Worm (Caenorhabditis elegans) whole organism, L1 larva: ENCODE measurements around the gene W05E10.5.

Source experiments
- ama-1 ChIP-seq: fragments of 150-350 bp; optimal IDR thresholded peaks from 2 replicates; lab custom pipeline; 2014
- fkh-10 ChIP-seq: sonication (generic microtip); optimal IDR thresholded peaks from 2 replicates; lab custom pipeline; 2017; ENCODE audit warnings: missing biosample characterization, missing genetic modification reagents, missing genetic modification characterization
- lin-13 ChIP-seq: fragments of 150-350 bp; optimal IDR thresholded peaks from 2 replicates; lab custom pipeline; 2014; ENCODE audit warnings: missing biosample characterization, missing genetic modification reagents, missing genetic modification characterization
- lin-39 ChIP-seq: fragments of 150-350 bp; optimal IDR thresholded peaks from 2 replicates; lab custom pipeline; 2014; ENCODE audit warnings: missing biosample characterization, missing genetic modification reagents, missing genetic modification characterization
- nhr-19 ChIP-seq: fragments of 200-800 bp; sonication (Bioruptor generic); conservative IDR thresholded peaks from 2 replicates; pipeline ENCODE4 v1.3.6; 2022; ENCODE audit warnings: missing genetic modification characterization, missing compliant biosample characterization
- nhr-237 ChIP-seq: fragments of 150-350 bp; optimal IDR thresholded peaks from 2 replicates; lab custom pipeline; 2014; ENCODE audit warnings: missing biosample characterization, missing genetic modification characterization
- pag-3 ChIP-seq: sonication (generic microtip); optimal IDR thresholded peaks from 2 replicates; lab custom pipeline; 2017; ENCODE audit warnings: missing genetic modification characterization, mild to moderate bottlenecking, missing compliant biosample characterization, antibody characterized with exemption, borderline replicate concordance; ENCODE audit not compliant: insufficient read depth
- unc-62 ChIP-seq: fragments of 150-350 bp; optimal IDR thresholded peaks from 2 replicates; lab custom pipeline; 2014; ENCODE audit warnings: missing biosample characterization, missing genetic modification reagents, missing genetic modification characterization
- xbp-1 ChIP-seq: sonication (generic microtip); optimal IDR thresholded peaks from 2 replicates; lab custom pipeline; 2016; ENCODE audit warnings: missing genetic modification characterization, missing compliant biosample characterization
- ztf-11 ChIP-seq, 2 experiments: sonication (generic microtip); optimal IDR thresholded peaks; 2 replicates each; lab custom pipeline; 2016 to 2017; ENCODE audit warnings: missing genetic modification characterization in 2 of 2, missing biosample characterization in 1 of 2, missing compliant biosample characterization in 1 of 2

- TF ChIP-seq fkh-10 (GFP tag; lab: Kevin White, UChicago) (no peak), lin-39 (no peak), xbp-1 (tag; lab: Kevin White, UChicago) (no peak), lin-13 (no peak), nhr-19 (GFP tag; lab: Robert Waterston, UW) (no peak), ama-1 (no peak), unc-62 (GFP tag; lab: Kevin White, UChicago) (no peak), nhr-237 (tag; lab: Kevin White, UChicago) (no peak), pag-3 (tag; lab: Kevin White, UChicago) (no peak), ztf-11 (tag; optimal IDR thresholded peaks at IDR 0.05; lab: Kevin White, UChicago) (no peak)
Measured at ce11 chrV:11736896-11737295, 41.4 kb upstream of the W05E10.5 start, which contains the start of gene spe-42.
